Worm (Caenorhabditis elegans) whole organism, young adult: ENCODE measurements around the gene C01G5.7.
A peak's percentile ranks its signal among the peaks of the same experiment; 100 is the strongest.

Source experiments
- B0261.1 ChIP-seq: sonication (generic microtip); optimal IDR thresholded peaks from 2 replicates; lab custom pipeline; 2016; ENCODE audit warnings: mild to moderate bottlenecking, missing genetic modification characterization, moderate library complexity, missing compliant biosample characterization
- D2030.7 ChIP-seq: fragments of 200-800 bp; sonication (Bioruptor generic); IDR thresholded peaks from 2 replicates; pipeline ENCODE4 v1.3.6; 2022; ENCODE audit warnings: missing genetic modification reagents, missing genetic modification characterization, missing compliant biosample characterization
- F22D6.2 ChIP-seq: sonication (generic microtip); optimal IDR thresholded peaks from 2 replicates; lab custom pipeline; 2016; ENCODE audit warnings: mild to moderate bottlenecking, missing genetic modification characterization, missing compliant biosample characterization
- F37B4.10 ChIP-seq: fragments of 200-800 bp; sonication (Bioruptor generic); IDR thresholded peaks from 2 replicates; pipeline ENCODE4 v1.3.6; 2022; ENCODE audit warnings: missing genetic modification characterization, missing compliant biosample characterization
- F39B2.1 ChIP-seq: fragments of 200-800 bp; sonication (Bioruptor generic); IDR thresholded peaks from 2 replicates; pipeline ENCODE4 v1.3.6; 2022; ENCODE audit warnings: missing genetic modification reagents, missing genetic modification characterization, missing compliant biosample characterization
- F55B11.4 ChIP-seq: sonication (generic microtip); optimal IDR thresholded peaks from 2 replicates; lab custom pipeline; 2016; ENCODE audit warnings: missing compliant biosample characterization, missing genetic modification characterization, borderline replicate concordance; ENCODE audit not compliant: insufficient read depth
- F57C9.4 ChIP-seq: sonication (generic microtip); optimal IDR thresholded peaks from 2 replicates; lab custom pipeline; 2017; ENCODE audit warnings: mild to moderate bottlenecking, missing genetic modification characterization, missing compliant biosample characterization
- K12H6.12 ChIP-seq: fragments of 200-800 bp; sonication (Bioruptor generic); optimal IDR thresholded peaks from 2 replicates; lab custom pipeline; 2018; ENCODE audit warnings: mild to moderate bottlenecking, missing genetic modification characterization, missing compliant biosample characterization
- T07F8.4 ChIP-seq: sonication (generic microtip); optimal IDR thresholded peaks from 2 replicates; lab custom pipeline; 2016; ENCODE audit warnings: mild to moderate bottlenecking, missing genetic modification characterization, moderate library complexity, missing compliant biosample characterization
- Y53G8AR.9 ChIP-seq: fragments of 200-800 bp; sonication (Bioruptor generic); conservative IDR thresholded peaks from 2 replicates; pipeline ENCODE4 v1.3.6; 2022; ENCODE audit warnings: missing genetic modification reagents, missing genetic modification characterization, missing compliant biosample characterization
- athp-1 ChIP-seq: sonication (generic microtip); optimal IDR thresholded peaks from 2 replicates; lab custom pipeline; 2017; ENCODE audit warnings: mild to moderate bottlenecking, missing genetic modification characterization, missing compliant biosample characterization
- attf-5 ChIP-seq: fragments of 200-800 bp; sonication (Bioruptor generic); optimal IDR thresholded peaks from 2 replicates; lab custom pipeline; 2018; ENCODE audit warnings: mild to moderate bottlenecking, missing genetic modification characterization, missing compliant biosample characterization
- attf-6 ChIP-seq: fragments of 200-800 bp; sonication (Bioruptor generic); IDR thresholded peaks from 2 replicates; pipeline ENCODE4 v1.3.6; 2022; ENCODE audit warnings: missing genetic modification reagents, missing genetic modification characterization, missing compliant biosample characterization
- bed-1 ChIP-seq: fragments of 200-800 bp; sonication (Bioruptor generic); IDR thresholded peaks from 2 replicates; pipeline ENCODE4 v1.3.6; 2022; ENCODE audit warnings: missing genetic modification reagents, missing genetic modification characterization, missing compliant biosample characterization
- ceh-27 ChIP-seq: fragments of 200-800 bp; sonication (Bioruptor generic); optimal IDR thresholded peaks from 2 replicates; lab custom pipeline; 2018; ENCODE audit warnings: mild to moderate bottlenecking, missing genetic modification characterization, moderate library complexity, missing compliant biosample characterization
- ceh-79 ChIP-seq: sonication (generic microtip); optimal IDR thresholded peaks from 2 replicates; lab custom pipeline; 2017; ENCODE audit warnings: mild to moderate bottlenecking, missing genetic modification characterization, missing compliant biosample characterization
- dox-1 ChIP-seq: fragments of 200-800 bp; sonication (Bioruptor generic); IDR thresholded peaks from 2 replicates; pipeline ENCODE4 v1.3.6; 2022; ENCODE audit warnings: missing genetic modification reagents, missing genetic modification characterization, missing compliant biosample characterization
- dpff-1 ChIP-seq: sonication (generic microtip); optimal IDR thresholded peaks from 2 replicates; lab custom pipeline; 2017; ENCODE audit warnings: mild to moderate bottlenecking, missing genetic modification characterization, missing compliant biosample characterization
- egl-18 ChIP-seq: fragments of 200-800 bp; sonication (Bioruptor generic); IDR thresholded peaks from 2 replicates; pipeline ENCODE4 v1.3.6; 2022; ENCODE audit warnings: missing genetic modification reagents, missing genetic modification characterization, missing compliant biosample characterization
- egrh-3 ChIP-seq: fragments of 200-800 bp; sonication (Bioruptor generic); IDR thresholded peaks from 2 replicates; pipeline ENCODE4 v1.3.6; 2022; ENCODE audit warnings: missing genetic modification reagents, missing genetic modification characterization, missing compliant biosample characterization
- gei-17 ChIP-seq: fragments of 200-800 bp; sonication (Bioruptor generic); optimal IDR thresholded peaks from 2 replicates; lab custom pipeline; 2018; ENCODE audit warnings: mild to moderate bottlenecking, missing genetic modification characterization, missing compliant biosample characterization
- him-1 ChIP-seq: sonication (generic microtip); optimal IDR thresholded peaks from 2 replicates; lab custom pipeline; 2016; ENCODE audit warnings: missing genotype, missing genetic modification reagents, missing genetic modification characterization, missing compliant biosample characterization
- hmg-1.2 ChIP-seq: fragments of 200-800 bp; sonication (Bioruptor generic); IDR thresholded peaks from 2 replicates; pipeline ENCODE4 v1.3.6; 2022; ENCODE audit warnings: missing genetic modification reagents, missing genetic modification characterization, missing compliant biosample characterization
- hrde-1 ChIP-seq: sonication (generic microtip); optimal IDR thresholded peaks from 2 replicates; lab custom pipeline; 2016; ENCODE audit warnings: missing genetic modification characterization, mild to moderate bottlenecking, missing compliant biosample characterization, moderate library complexity, missing genotype, missing genetic modification reagents, borderline replicate concordance
- let-607 ChIP-seq, 2 experiments: fragments of 200-800 bp in 1 of 2; sonication (Bioruptor generic) in 1 of 2; sonication (generic microtip) in 1 of 2; optimal IDR thresholded peaks; 2 replicates each; lab custom pipeline; 2016 to 2018; ENCODE audit warnings: mild to moderate bottlenecking in 2 of 2, missing compliant biosample characterization in 2 of 2, missing genetic modification characterization in 2 of 2, moderate library complexity in 2 of 2, missing genotype in 1 of 2
- lin-35 ChIP-seq, 3 experiments: fragments of 150-350 bp in 2 of 3; sonication (generic microtip) in 1 of 3; optimal IDR thresholded peaks; 2 replicates each; lab custom pipeline; 2014 to 2018; ENCODE audit warnings: missing biosample characterization in 3 of 3, missing genetic modification characterization in 3 of 3, missing genetic modification reagents in 3 of 3
- lin-40 ChIP-seq: sonication (generic microtip); optimal IDR thresholded peaks from 2 replicates; lab custom pipeline; 2016; ENCODE audit warnings: missing genetic modification characterization, mild to moderate bottlenecking, missing compliant biosample characterization, missing genotype, missing genetic modification reagents
- lin-54 ChIP-seq: fragments of 200-800 bp; sonication (Bioruptor generic); optimal IDR thresholded peaks from 2 replicates; lab custom pipeline; 2018; ENCODE audit warnings: mild to moderate bottlenecking, missing genetic modification characterization, missing compliant biosample characterization
- lir-1 ChIP-seq: fragments of 200-800 bp; sonication (Bioruptor generic); conservative IDR thresholded peaks from 2 replicates; pipeline ENCODE4 v1.3.6; 2022; ENCODE audit warnings: missing genetic modification reagents, missing genetic modification characterization, missing compliant biosample characterization
- lsy-27 ChIP-seq: sonication (generic microtip); optimal IDR thresholded peaks from 2 replicates; lab custom pipeline; 2017; ENCODE audit warnings: missing genetic modification characterization, mild to moderate bottlenecking, missing compliant biosample characterization, antibody characterized with exemption, missing genotype, borderline replicate concordance; ENCODE audit not compliant: insufficient read depth
- madf-10 ChIP-seq: sonication (generic microtip); optimal IDR thresholded peaks from 2 replicates; lab custom pipeline; 2016; ENCODE audit warnings: mild to moderate bottlenecking, missing genetic modification characterization, missing compliant biosample characterization
- mcd-1 ChIP-seq: fragments of 200-800 bp; sonication (Bioruptor generic); IDR thresholded peaks from 2 replicates; pipeline ENCODE4 v1.3.6; 2022; ENCODE audit warnings: missing genetic modification reagents, missing genetic modification characterization, missing compliant biosample characterization
- mxl-1 ChIP-seq: sonication (generic microtip); optimal IDR thresholded peaks from 2 replicates; lab custom pipeline; 2016; ENCODE audit warnings: missing genetic modification characterization, missing compliant biosample characterization
- nfya-1 ChIP-seq: sonication (generic microtip); optimal IDR thresholded peaks from 2 replicates; lab custom pipeline; 2017; ENCODE audit warnings: antibody characterized with exemption, missing compliant biosample characterization, missing genetic modification characterization, borderline replicate concordance; ENCODE audit not compliant: insufficient read depth
- nhr-27 ChIP-seq: fragments of 200-800 bp; sonication (Bioruptor generic); optimal IDR thresholded peaks from 2 replicates; lab custom pipeline; 2018; ENCODE audit warnings: mild to moderate bottlenecking, missing genetic modification characterization, moderate library complexity, missing compliant biosample characterization
- nhr-80 ChIP-seq: sonication (generic microtip); optimal IDR thresholded peaks from 2 replicates; lab custom pipeline; 2016; ENCODE audit warnings: missing genetic modification characterization, missing compliant biosample characterization
- rcor-1 ChIP-seq: fragments of 200-800 bp; sonication (Bioruptor generic); IDR thresholded peaks from 2 replicates; pipeline ENCODE4 v1.3.6; 2022; ENCODE audit warnings: missing genetic modification reagents, missing genetic modification characterization, missing compliant biosample characterization
- snpc-1.1 ChIP-seq: sonication (generic microtip); optimal IDR thresholded peaks from 2 replicates; lab custom pipeline; 2017; ENCODE audit warnings: missing genetic modification characterization, mild to moderate bottlenecking, missing compliant biosample characterization, antibody characterized with exemption, moderate library complexity, missing genotype, missing genetic modification reagents; ENCODE audit not compliant: insufficient read depth
- snpc-4 ChIP-seq, 5 experiments: fragments of 150-350 bp in 1 of 5; sonication (generic microtip) in 4 of 5; optimal IDR thresholded peaks; 2 replicates each; lab custom pipeline; 2014 to 2018; ENCODE audit warnings: missing genetic modification characterization in 5 of 5, missing biosample characterization in 3 of 5, antibody characterized with exemption in 2 of 5, mild to moderate bottlenecking in 2 of 5, missing compliant biosample characterization in 2 of 5, missing genotype in 2 of 5, moderate library complexity in 2 of 5, missing genetic modification reagents in 1 of 5
- tbp1 ChIP-seq: fragments of 200-800 bp; sonication (Bioruptor generic); optimal IDR thresholded peaks from 2 replicates; lab custom pipeline; 2018; ENCODE audit warnings: mild to moderate bottlenecking, missing genetic modification characterization, missing compliant biosample characterization
- tbx-9 ChIP-seq: sonication (generic microtip); optimal IDR thresholded peaks from 2 replicates; lab custom pipeline; 2016; ENCODE audit warnings: borderline replicate concordance, missing genetic modification characterization, inconsistent platforms, missing compliant biosample characterization
- zim-3 ChIP-seq: sonication (generic microtip); optimal IDR thresholded peaks from 2 replicates; lab custom pipeline; 2017; ENCODE audit warnings: mild to moderate bottlenecking, missing genetic modification characterization, moderate library complexity, missing compliant biosample characterization
- ztf-22 ChIP-seq: fragments of 200-800 bp; sonication (Bioruptor generic); optimal IDR thresholded peaks from 2 replicates; lab custom pipeline; 2018; ENCODE audit warnings: mild to moderate bottlenecking, missing genetic modification characterization, moderate library complexity, missing compliant biosample characterization
- ztf-26 ChIP-seq: sonication (generic microtip); optimal IDR thresholded peaks from 2 replicates; lab custom pipeline; 2017; ENCODE audit warnings: missing genetic modification characterization, missing compliant biosample characterization
- ztf-28 ChIP-seq: fragments of 200-800 bp; sonication (Bioruptor generic); IDR thresholded peaks from 2 replicates; pipeline ENCODE4 v1.3.6; 2022; ENCODE audit warnings: missing genetic modification reagents, missing genetic modification characterization, missing compliant biosample characterization

C01G5.7 gene

DNA sequence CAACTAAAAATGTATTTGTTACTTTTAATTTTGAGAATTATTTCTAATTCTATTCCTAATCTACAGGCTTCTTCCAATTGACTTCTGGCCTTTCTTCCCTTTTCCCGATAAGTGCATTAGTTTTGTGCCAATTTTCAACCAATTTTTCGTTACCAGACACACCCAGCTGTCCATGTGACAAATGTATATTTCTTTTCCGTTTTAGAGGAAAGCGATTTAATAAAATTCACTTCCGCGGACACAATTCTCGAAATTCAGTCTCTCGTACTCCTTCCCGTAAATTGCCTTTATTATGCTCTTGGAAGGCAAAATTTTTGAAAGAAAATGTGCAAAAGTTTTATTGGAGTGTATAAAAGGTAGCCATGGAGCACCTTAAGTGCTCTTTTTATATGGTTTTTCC is 25.0 kb downstream of the C01G5.7 start:
- no peak for TF ChIP-seq egl-18 (GFP tag; lab: Robert Waterston, UW)
- no peak for TF ChIP-seq mxl-1

DNA sequence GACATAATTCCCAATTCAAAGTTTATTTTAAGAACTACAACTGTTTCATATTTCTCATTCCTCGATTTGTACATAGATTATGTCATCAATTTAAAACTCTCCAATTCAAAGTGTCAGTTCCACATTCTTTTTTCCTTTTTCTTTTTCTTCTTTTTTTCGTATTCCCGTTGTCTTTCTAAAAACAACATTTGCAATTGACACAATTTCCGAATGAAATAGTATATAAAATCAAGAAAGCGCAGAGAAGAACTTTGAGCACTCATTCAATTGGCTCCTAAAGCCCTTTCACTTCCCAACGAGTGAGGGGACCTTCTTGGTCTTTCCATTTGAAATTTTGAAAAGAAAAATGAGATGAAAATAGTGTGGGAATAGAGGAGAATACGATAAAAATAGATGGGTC is 29.4 kb downstream of the C01G5.7 start:
- TF ChIP-seq nfya-1 (tag; lab: Kevin White, UChicago) (no peak), lir-1 (GFP tag; lab: Robert Waterston, UW) (no peak), T07F8.4 (tag; lab: Kevin White, UChicago) (no peak), ztf-28 (no peak), B0261.1 (tag; lab: Kevin White, UChicago) (no peak), lsy-27 (tag; lab: Kevin White, UChicago) (no peak), Y53G8AR.9 (GFP tag; lab: Robert Waterston, UW) (no peak), egrh-3 (GFP tag; lab: Robert Waterston, UW) (no peak), dpff-1 (tag; lab: Kevin White, UChicago) (no peak), gei-17 (GFP tag; lab: Kevin White, UChicago) (no peak), him-1 (tag; lab: Kevin White, UChicago) (no peak), rcor-1 (GFP tag; lab: Robert Waterston, UW) (no peak), tbx-9 (tag; lab: Kevin White, UChicago) (no peak)
- TF ChIP-seq, all 124 proteins: peak for 0

DNA sequence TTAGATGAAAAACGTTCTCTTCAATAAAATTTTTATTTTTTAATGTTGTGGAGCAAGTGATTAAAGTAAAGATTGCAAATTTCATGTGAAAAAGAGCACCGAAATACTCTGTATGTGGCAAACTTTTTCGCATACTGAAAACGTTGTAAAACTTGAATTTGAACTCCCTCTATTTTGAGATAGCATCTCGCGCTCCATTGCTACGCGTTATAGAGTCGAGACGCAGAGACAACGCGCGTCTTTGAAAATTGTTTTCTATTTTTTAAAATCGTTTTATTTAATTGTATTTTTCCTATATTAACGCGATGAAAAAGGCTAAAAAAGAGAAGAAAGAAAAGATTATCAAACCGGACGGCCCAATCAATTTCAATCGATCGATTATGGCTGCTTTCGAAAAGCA is 30.6 kb downstream of the C01G5.7 start, which contains the start of gene fan-1:
fan-1 (plus strand) TSS at position 78 of the 400 bp plus-strand sequence.
- no peak for TF ChIP-seq athp-1 (tag; lab: Kevin White, UChicago)
- no peak for TF ChIP-seq ceh-79 (tag; lab: Kevin White, UChicago)
- no peak for TF ChIP-seq egl-18 (GFP tag; lab: Robert Waterston, UW)
- TF ChIP-seq K12H6.12 (tag; lab: Kevin White, UChicago), result no peak
- TF ChIP-seq bed-1 (GFP tag; lab: Robert Waterston, UW), result no peak
- no peak for TF ChIP-seq ztf-26 (tag; lab: Kevin White, UChicago)
- peak in 1 of 3 experiments; percentile 90 for TF ChIP-seq lin-35 (GFP tag; optimal IDR thresholded peaks at IDR 0.05; lab: Kevin White, UChicago)
- TF ChIP-seq ztf-22 (GFP tag; lab: Kevin White, UChicago), result no peak
- TF ChIP-seq nhr-27 (tag; lab: Kevin White, UChicago), result no peak
- no peak for TF ChIP-seq F55B11.4 (tag; lab: Kevin White, UChicago)
- no peak for TF ChIP-seq snpc-1.1 (tag; lab: Kevin White, UChicago)
- no peak for TF ChIP-seq snpc-4 (GFP tag; optimal IDR thresholded peaks at IDR 0.05; lab: Kevin White, UChicago)
- peak in 2 of 4 experiments; percentile 74 to 83 for TF ChIP-seq snpc-4 (tag; optimal IDR thresholded peaks at IDR 0.05; lab: Kevin White, UChicago)
- TF ChIP-seq nhr-80 (tag; lab: Kevin White, UChicago), result no peak
- TF ChIP-seq F39B2.1 (GFP tag; lab: Robert Waterston, UW), result no peak
- no peak for TF ChIP-seq madf-10 (tag; lab: Kevin White, UChicago)
- TF ChIP-seq hmg-1.2 (GFP tag; lab: Robert Waterston, UW), result peak; percentile 88
- no peak for TF ChIP-seq ceh-27 (GFP tag; lab: Kevin White, UChicago)
- peak; percentile 87 for TF ChIP-seq mcd-1 (GFP tag; lab: Robert Waterston, UW)
- TF ChIP-seq lin-40, result no peak
- no peak for TF ChIP-seq zim-3
- TF ChIP-seq F57C9.4, result no peak
- TF ChIP-seq lin-54, result peak; percentile 93
- no peak for TF ChIP-seq let-607 (tag; optimal IDR thresholded peaks at IDR 0.05; lab: Kevin White, UChicago)
- no peak for TF ChIP-seq D2030.7 (GFP tag; lab: Robert Waterston, UW)
- TF ChIP-seq attf-5, result no peak
- TF ChIP-seq hrde-1, result no peak
- TF ChIP-seq F22D6.2 (tag; lab: Kevin White, UChicago), result no peak
- no peak for TF ChIP-seq dox-1
- no peak for TF ChIP-seq F37B4.10 (GFP tag; lab: Robert Waterston, UW)
- no peak for TF ChIP-seq attf-6 (GFP tag; lab: Robert Waterston, UW)
- TF ChIP-seq tbp1 (GFP tag; lab: Kevin White, UChicago), result peak; percentile 26
